Worm (Caenorhabditis elegans) whole organism, midembryonic: ENCODE data around the gene igdb-1.
"Not testable (repeated sequence)": the region's sequence is repeated elsewhere in the genome, so short reads cannot be mapped to it uniquely, and the experiment has no call there.

Experiments used
- T22C8.4 ChIP-seq: fragments of 200-800 bp; sonication (Bioruptor generic); IDR thresholded peaks from 2 replicates; pipeline ENCODE4 v1.3.6; 2022; ENCODE audit warnings: missing genetic modification characterization, missing compliant biosample characterization
- cog-1 ChIP-seq: sonication (generic microtip); optimal IDR thresholded peaks from 2 replicates; lab custom pipeline; 2016; ENCODE audit warnings: missing genetic modification characterization, missing compliant biosample characterization
- flt-1 ChIP-seq: fragments of 200-800 bp; sonication (Bioruptor generic); IDR thresholded peaks from 2 replicates; pipeline ENCODE4 v1.3.6; 2022; ENCODE audit warnings: missing genetic modification characterization, missing compliant biosample characterization
- klf-2 ChIP-seq: fragments of 200-800 bp; sonication (Bioruptor generic); conservative IDR thresholded peaks from 2 replicates; pipeline ENCODE4 v1.3.6; 2022; ENCODE audit warnings: missing genetic modification reagents, missing genetic modification characterization, missing compliant biosample characterization
- med-1 ChIP-seq: sonication (generic microtip); optimal IDR thresholded peaks from 2 replicates; lab custom pipeline; 2017; ENCODE audit warnings: missing genetic modification characterization, mild to moderate bottlenecking, missing compliant biosample characterization, antibody characterized with exemption, missing genetic modification reagents; ENCODE audit not compliant: insufficient read depth
- ref-1 ChIP-seq: fragments of 200-800 bp; sonication (Bioruptor generic); conservative IDR thresholded peaks from 2 replicates; pipeline ENCODE4 v1.3.6; 2022; ENCODE audit warnings: missing genetic modification reagents, missing genetic modification characterization, missing compliant biosample characterization
- tab-1 ChIP-seq: fragments of 200-800 bp; sonication (Bioruptor generic); IDR thresholded peaks from 2 replicates; pipeline ENCODE4 v1.3.6; 2022; ENCODE audit warnings: missing genetic modification characterization, missing compliant biosample characterization
- ztf-23 ChIP-seq: fragments of 200-800 bp; sonication (Bioruptor generic); IDR thresholded peaks from 2 replicates; pipeline ENCODE4 v1.3.6; 2022; ENCODE audit warnings: missing genetic modification reagents, missing genetic modification characterization, missing compliant biosample characterization
- ztf-29 ChIP-seq: fragments of 200-800 bp; sonication (Bioruptor generic); IDR thresholded peaks from 2 replicates; pipeline ENCODE4 v1.3.6; 2022; ENCODE audit warnings: missing genetic modification reagents, missing genetic modification characterization, missing compliant biosample characterization

Gene igdb-1

ce11 chrIV:12451225-12451831 lies 27.5 kb upstream of the igdb-1 start, which contains the start of gene dpy-26:
Gene dpy-26 (minus strand): TSS chrIV:12451335.
- TF ChIP-seq flt-1 (GFP tag; lab: Robert Waterston, UW) = no peak
- no peak for TF ChIP-seq tab-1
- no peak for TF ChIP-seq ztf-23 (GFP tag; lab: Robert Waterston, UW)
- TF ChIP-seq med-1 = no peak
- TF ChIP-seq cog-1 (tag; lab: Kevin White, UChicago) = no peak
- no peak for TF ChIP-seq klf-2 (GFP tag; lab: Robert Waterston, UW)
- no peak for TF ChIP-seq T22C8.4 (GFP tag; lab: Robert Waterston, UW)

- no peak for TF ChIP-seq tab-1
- TF ChIP-seq flt-1 (GFP tag; lab: Robert Waterston, UW) = no peak
- TF ChIP-seq klf-2 (GFP tag; lab: Robert Waterston, UW) = no peak
- no peak for TF ChIP-seq cog-1 (tag; lab: Kevin White, UChicago)
- TF ChIP-seq ztf-29 (GFP tag; lab: Robert Waterston, UW) = no peak
- TF ChIP-seq ref-1 (GFP tag; lab: Robert Waterston, UW) = no peak
- no peak for TF ChIP-seq ztf-23 (GFP tag; lab: Robert Waterston, UW)
These were observed 24.7 kb upstream of the igdb-1 start, which contains the start of gene spe-44 for ce11 chrIV:12454115-12454514. Gene spe-44 (minus strand): TSS chrIV:12454215.

- TF ChIP-seq cog-1 (tag; lab: Kevin White, UChicago) (no peak), med-1 (no peak), tab-1 (no peak), T22C8.4 (GFP tag; lab: Robert Waterston, UW) (no peak), ref-1 (GFP tag; lab: Robert Waterston, UW) (no peak), flt-1 (GFP tag; lab: Robert Waterston, UW) (no peak), ztf-29 (GFP tag; lab: Robert Waterston, UW) (no peak), klf-2 (GFP tag; lab: Robert Waterston, UW) (no peak)
These were observed 24.1 kb upstream of the igdb-1 start, which contains the start of gene smz-1 for ce11 chrIV:12454750-12455149. Gene smz-1 (plus strand): TSS chrIV:12455050.

- TF ChIP-seq cog-1 (tag; lab: Kevin White, UChicago) = no peak
- TF ChIP-seq ztf-29 (GFP tag; lab: Robert Waterston, UW) = no peak
- TF ChIP-seq ztf-23 (GFP tag; lab: Robert Waterston, UW) = no peak
- no peak for TF ChIP-seq T22C8.4 (GFP tag; lab: Robert Waterston, UW)
- no peak for TF ChIP-seq med-1
- TF ChIP-seq tab-1 = no peak
- no peak for TF ChIP-seq ref-1 (GFP tag; lab: Robert Waterston, UW)
- TF ChIP-seq flt-1 (GFP tag; lab: Robert Waterston, UW) = no peak
- TF ChIP-seq klf-2 (GFP tag; lab: Robert Waterston, UW) = no peak
These were observed 22.2 kb upstream of the igdb-1 start, which contains the start of gene C25G4.7 for ce11 chrIV:12456613-12457012. Gene C25G4.7 (plus strand): TSS chrIV:12456913.

- TF ChIP-seq klf-2 (GFP tag; lab: Robert Waterston, UW) = no peak
- TF ChIP-seq flt-1 (GFP tag; lab: Robert Waterston, UW) = no peak
- TF ChIP-seq med-1 = no peak
- no peak for TF ChIP-seq T22C8.4 (GFP tag; lab: Robert Waterston, UW)
- no peak for TF ChIP-seq cog-1 (tag; lab: Kevin White, UChicago)
These were observed 15.4 kb upstream of the igdb-1 start, which contains the start of gene C25G4.8 for ce11 chrIV:12463370-12463769. Gene C25G4.8 (minus strand): TSS chrIV:12463470.

ce11 chrIV:12464822-12465221 lies 14.0 kb upstream of the igdb-1 start:
- TF ChIP-seq klf-2 (GFP tag; lab: Robert Waterston, UW) (no peak), tab-1 (no peak), cog-1 (tag; lab: Kevin White, UChicago) (no peak), flt-1 (GFP tag; lab: Robert Waterston, UW) (no peak), med-1 (no peak), ztf-23 (GFP tag; lab: Robert Waterston, UW) (no peak), ztf-29 (GFP tag; lab: Robert Waterston, UW) (no peak), ref-1 (GFP tag; lab: Robert Waterston, UW) (no peak), T22C8.4 (GFP tag; lab: Robert Waterston, UW) (no peak)

- TF ChIP-seq ztf-23 (GFP tag; lab: Robert Waterston, UW) (no peak), cog-1 (tag; lab: Kevin White, UChicago) (no peak), T22C8.4 (GFP tag; lab: Robert Waterston, UW) (no peak), ref-1 (GFP tag; lab: Robert Waterston, UW) (no peak), tab-1 (no peak), flt-1 (GFP tag; lab: Robert Waterston, UW) (no peak), klf-2 (GFP tag; lab: Robert Waterston, UW) (no peak), med-1 (no peak), ztf-29 (GFP tag; lab: Robert Waterston, UW) (no peak)
These were observed 11.1 kb upstream of the igdb-1 start for ce11 chrIV:12467761-12468160.

ce11 chrIV:12468359-12468758 lies 10.5 kb upstream of the igdb-1 start, which contains the start of gene igdb-2:
Gene igdb-2 (plus strand): TSS chrIV:12468659.
- TF ChIP-seq tab-1 (no peak), ref-1 (GFP tag; lab: Robert Waterston, UW) (no peak), klf-2 (GFP tag; lab: Robert Waterston, UW) (no peak), T22C8.4 (GFP tag; lab: Robert Waterston, UW) (no peak), cog-1 (tag; lab: Kevin White, UChicago) (no peak)

- TF ChIP-seq med-1; ref-1 (GFP tag; lab: Robert Waterston, UW); T22C8.4 (GFP tag; lab: Robert Waterston, UW): not testable (repeated sequence)
These were observed 1.9 kb upstream of the igdb-1 start, which contains the start of gene T04A11.1 for ce11 chrIV:12476942-12477341. Gene T04A11.1 (minus strand): TSS chrIV:12477042.

- not testable (repeated sequence) for TF ChIP-seq ztf-23, T22C8.4, klf-2 (GFP tag; lab: Robert Waterston, UW)
These were observed 5.7 kb downstream of the igdb-1 start, which contains the start of gene T04A11.4 for ce11 chrIV:12484479-12484878. Gene T04A11.4 (minus strand): TSS chrIV:12484579.
